Worm (Caenorhabditis elegans): ENCODE data around the gene gtf-2H1.

gtf-2H1 gene

ce11 chrIV:258362-258761, 26.8 kb upstream of the gtf-2H1 start:
- TF ChIP-seq nhr-179 (tag; optimal IDR thresholded peaks at IDR 0.05), result no peak
- TF ChIP-seq zfh-2 (GFP tag; conservative IDR thresholded peaks at IDR 0.05), result peak; percentile 56
- TF ChIP-seq ztf-26 (tag; optimal IDR thresholded peaks at IDR 0.05), result no peak

ce11 chrIV:257095-257494, 25.5 kb upstream of the gtf-2H1 start, which contains the start of gene R02D3.8:
Gene R02D3.8 (minus strand): TSS chrIV:257203.
- TF ChIP-seq attf-5 (GFP tag; optimal IDR thresholded peaks at IDR 0.05), result peak; percentile 17
- peak; percentile 33 for TF ChIP-seq ZK185.1 (tag; optimal IDR thresholded peaks at IDR 0.05; ENCODE audit: poor library complexity, severe bottlenecking)
- no peak for TF ChIP-seq cebp-1 (GFP tag; IDR thresholded peaks at IDR 0.05)
- peak; percentile 56 for TF ChIP-seq cebp-1 (tag; optimal IDR thresholded peaks at IDR 0.05)
- TF ChIP-seq Y67H2A.10 (GFP tag; conservative IDR thresholded peaks at IDR 0.05), result no peak
- no peak for TF ChIP-seq lin-35 (GFP tag; optimal IDR thresholded peaks at IDR 0.05)
- 0 out of 2 replicates have a peak, but pooled peaks have one; percentile 39 for TF ChIP-seq mcd-1 (GFP tag; IDR thresholded peaks at IDR 0.05)

ce11 chrIV:255379-255857, 23.8 kb upstream of the gtf-2H1 start, which contains the start of gene rcat-1:
Gene rcat-1 (minus strand): TSS chrIV:255429.
- TF ChIP-seq F23B12.7 (tag; optimal IDR thresholded peaks at IDR 0.05; ENCODE audit: insufficient read depth) (peak; percentile 48), mcd-1 (GFP tag; IDR thresholded peaks at IDR 0.05) (peak; percentile 90), lin-35 (GFP tag; optimal IDR thresholded peaks at IDR 0.05) (peak in 1 of 3 experiments; percentile 82), sea-2 (GFP tag; IDR thresholded peaks at IDR 0.05) (no peak), ekl-4 (GFP tag; IDR thresholded peaks at IDR 0.05) (peak; percentile 68), hmg-1.2 (GFP tag; IDR thresholded peaks at IDR 0.05) (peak; percentile 13; the same call in 1 of the 2 replicates), madf-3 (GFP tag; IDR thresholded peaks at IDR 0.05) (peak; percentile 99), mes-4 (tag; optimal IDR thresholded peaks at IDR 0.05) (no peak), tbp1 (GFP tag; optimal IDR thresholded peaks at IDR 0.05) (peak; percentile 3), ceh-100 (GFP tag; IDR thresholded peaks at IDR 0.05) (peak; percentile 16; the same call in 1 of the 2 replicates), akir-1 (GFP tag; optimal IDR thresholded peaks at IDR 0.05) (no peak), T07F8.4 (tag; optimal IDR thresholded peaks at IDR 0.05) (no peak), hlh-12 (tag; optimal IDR thresholded peaks at IDR 0.05) (no peak), hsf-1 (GFP tag; IDR thresholded peaks at IDR 0.05) (no peak), attf-5 (GFP tag; optimal IDR thresholded peaks at IDR 0.05) (peak; percentile 77), nfyb-1 (GFP tag; IDR thresholded peaks at IDR 0.05) (peak; percentile 47; the same call in 1 of the 2 replicates), rcor-1 (GFP tag; IDR thresholded peaks at IDR 0.05) (peak; percentile 17; the same call in 1 of the 2 replicates), snpc-4 (GFP tag; optimal IDR thresholded peaks at IDR 0.05) (no peak), snpc-4 (tag; optimal IDR thresholded peaks at IDR 0.05) (peak in 1 of 4 experiments; percentile 45), F49E8.2 (tag; optimal IDR thresholded peaks at IDR 0.05; ENCODE audit: insufficient read depth) (peak; percentile 5), efl-1 (GFP tag; optimal IDR thresholded peaks at IDR 0.05) (peak; percentile 75), ceh-27 (GFP tag; optimal IDR thresholded peaks at IDR 0.05) (peak; percentile 30), lin-54 (GFP tag; optimal IDR thresholded peaks at IDR 0.05) (peak; percentile 89), ceh-91 (GFP tag; IDR thresholded peaks at IDR 0.05) (0 out of 2 replicates have a peak, but pooled peaks have one; percentile 44), unc-62 (GFP tag; optimal IDR thresholded peaks at IDR 0.05) (peak; percentile 47), athp-1 (tag; optimal IDR thresholded peaks at IDR 0.05) (peak; percentile 23), dpl-1 (GFP tag; optimal IDR thresholded peaks at IDR 0.05) (peak; percentile 71), D2030.7 (GFP tag; IDR thresholded peaks at IDR 0.05) (peak; percentile 77), F33H1.4 (GFP tag; IDR thresholded peaks at IDR 0.05) (no peak; the same call in 1 of the 2 replicates), lin-40 (tag; optimal IDR thresholded peaks at IDR 0.05) (peak; percentile 28)

Measured in whole organism, young adult.